Worm (Caenorhabditis elegans) whole organism, mixed stage, embryonic: ENCODE data around the gene mrpl-40.

ENCODE experiments used
- ceh-83 ChIP-seq: fragments of 200-800 bp; sonication (Bioruptor generic); optimal IDR thresholded peaks from 2 replicates; lab custom pipeline; 2018; ENCODE audit warnings: mild to moderate bottlenecking, missing genetic modification characterization, missing compliant biosample characterization
- elt-1 ChIP-seq: sonication (generic microtip); optimal IDR thresholded peaks from 2 replicates; lab custom pipeline; 2017; ENCODE audit warnings: missing genetic modification characterization, mild to moderate bottlenecking, missing compliant biosample characterization, antibody characterized with exemption, moderate library complexity, borderline replicate concordance; ENCODE audit not compliant: insufficient read depth
- ham-2 ChIP-seq: fragments of 200-800 bp; sonication (Bioruptor generic); optimal IDR thresholded peaks from 2 replicates; lab custom pipeline; 2018; ENCODE audit warnings: mild to moderate bottlenecking, missing genetic modification characterization, missing compliant biosample characterization
- lsy-2 ChIP-seq: fragments of 150-350 bp; optimal IDR thresholded peaks from 2 replicates; lab custom pipeline; 2014; ENCODE audit warnings: missing biosample characterization, missing genetic modification characterization
- mab-5 ChIP-seq: fragments of 150-350 bp; optimal IDR thresholded peaks from 2 replicates; lab custom pipeline; 2014; ENCODE audit warnings: missing biosample characterization, missing genetic modification characterization
- mep-1 ChIP-seq: fragments of 150-350 bp; optimal IDR thresholded peaks from 2 replicates; lab custom pipeline; 2017; ENCODE audit warnings: missing biosample characterization, missing genetic modification reagents, missing genetic modification characterization, inconsistent platforms
- nhr-12 ChIP-seq: fragments of 150-350 bp; optimal IDR thresholded peaks from 2 replicates; lab custom pipeline; 2014; ENCODE audit warnings: missing biosample characterization, missing genetic modification characterization
- nhr-237 ChIP-seq: fragments of 150-350 bp; optimal IDR thresholded peaks from 2 replicates; lab custom pipeline; 2014; ENCODE audit warnings: missing biosample characterization, missing genetic modification characterization
- nhr-76 ChIP-seq: sonication (generic microtip); optimal IDR thresholded peaks from 2 replicates; lab custom pipeline; 2017; ENCODE audit warnings: missing biosample characterization, missing genetic modification characterization
- pha-4 ChIP-seq: fragments of 150-350 bp; optimal IDR thresholded peaks from 2 replicates; lab custom pipeline; 2018; ENCODE audit warnings: missing biosample characterization, missing genetic modification reagents, missing genetic modification characterization
- snpc-4 ChIP-seq: fragments of 150-350 bp; optimal IDR thresholded peaks from 2 replicates; lab custom pipeline; 2014; ENCODE audit warnings: missing biosample characterization, missing genetic modification characterization
- sptf-1 ChIP-seq: sonication (generic microtip); optimal IDR thresholded peaks from 2 replicates; lab custom pipeline; 2017; ENCODE audit warnings: mild to moderate bottlenecking, missing genetic modification characterization, moderate library complexity, missing compliant biosample characterization
- ztf-11 ChIP-seq: fragments of 150-350 bp; optimal IDR thresholded peaks from 2 replicates; lab custom pipeline; 2014; ENCODE audit warnings: missing biosample characterization, missing genetic modification characterization

ce11 chrIII:38117-38516 lies 49.2 kb upstream of the mrpl-40 start, which contains the start of gene clp-10:
- no peak for TF ChIP-seq lsy-2 (tag; lab: Kevin White, UChicago)
- TF ChIP-seq nhr-76 (tag; lab: Kevin White, UChicago) = no peak
- no peak for TF ChIP-seq mab-5 (tag; lab: Kevin White, UChicago)
- TF ChIP-seq ztf-11 (tag; lab: Kevin White, UChicago) = no peak
- TF ChIP-seq snpc-4 (tag; lab: Kevin White, UChicago) = no peak
- no peak for TF ChIP-seq nhr-12
- TF ChIP-seq ceh-83 = no peak
- no peak for TF ChIP-seq nhr-237 (tag; lab: Kevin White, UChicago)
- TF ChIP-seq mep-1 (tag; lab: Kevin White, UChicago) = no peak
- no peak for TF ChIP-seq pha-4
- no peak for TF ChIP-seq sptf-1 (tag; lab: Kevin White, UChicago)
- TF ChIP-seq elt-1 (tag; lab: Kevin White, UChicago) = no peak
- no peak for TF ChIP-seq ham-2 (GFP tag; lab: Kevin White, UChicago)
